Worm (Caenorhabditis elegans): ENCODE measurements around the gene srx-28.
A peak's percentile ranks its signal among the peaks of the same experiment; 100 is the strongest.

The srx-28 gene

ce11 chrV:2725225-2725624, 31.9 kb downstream of the srx-28 start, which contains the start of gene srg-59:
Gene srg-59 (minus strand): TSS chrV:2725325.
- TF ChIP-seq sdz-12 (GFP tag; optimal IDR thresholded peaks at IDR 0.05) (no peak), aha-1 (tag) (peak; percentile 81), egl-43 (GFP tag; IDR thresholded peaks at IDR 0.05) (no peak)

- peak; percentile 42 for TF ChIP-seq aha-1 (tag)
- no peak for TF ChIP-seq lim-7 (GFP tag; IDR thresholded peaks at IDR 0.05)
- no peak for TF ChIP-seq ceh-28 (tag; optimal IDR thresholded peaks at IDR 0.05)
Measured at ce11 chrV:2722555-2722954, 34.5 kb downstream of the srx-28 start, which contains the start of gene srg-60. Gene srg-60 (minus strand): TSS chrV:2722655.

- TF ChIP-seq daf-19 (GFP tag; conservative IDR thresholded peaks at IDR 0.05) (no peak), zip-2 (tag; optimal IDR thresholded peaks at IDR 0.05) (no peak), Y105C5A.15 (GFP tag; IDR thresholded peaks at IDR 0.05) (no peak), F44E2.7 (GFP tag; IDR thresholded peaks at IDR 0.05) (no peak), ztf-7 (tag; optimal IDR thresholded peaks at IDR 0.05) (no peak), hmg-1.1 (GFP tag; IDR thresholded peaks at IDR 0.05) (no peak), hif-1 (tag; optimal IDR thresholded peaks at IDR 0.05) (no peak), egl-27 (tag; optimal IDR thresholded peaks at IDR 0.05) (no peak), dpl-1 (GFP tag; optimal IDR thresholded peaks at IDR 0.05) (no peak), ceh-82 (tag; optimal IDR thresholded peaks at IDR 0.05) (no peak), nhr-25 (tag; optimal IDR thresholded peaks at IDR 0.05; ENCODE audit: borderline replicate concordance, insufficient read depth) (no peak), dmd-6 (GFP tag; IDR thresholded peaks at IDR 0.05) (no peak), lim-7 (GFP tag; IDR thresholded peaks at IDR 0.05) (no peak), F10B5.3 (tag; optimal IDR thresholded peaks at IDR 0.05) (no peak)
Measured at ce11 chrV:2720763-2721162, 36.3 kb downstream of the srx-28 start, which contains the start of gene srt-27. Gene srt-27 (minus strand): TSS chrV:2720863.

ce11 chrV:2718688-2719185, 38.3 kb downstream of the srx-28 start, which contains the start of gene srt-29:
Gene srt-29 (minus strand): TSS chrV:2719135.
- no peak for TF ChIP-seq nhr-6 (tag; optimal IDR thresholded peaks at IDR 0.05)
- TF ChIP-seq attf-4 (tag; optimal IDR thresholded peaks at IDR 0.05): no peak
- TF ChIP-seq nhr-76 (tag; optimal IDR thresholded peaks at IDR 0.05): no peak
- no peak for TF ChIP-seq nhr-237 (tag; optimal IDR thresholded peaks at IDR 0.05)
- TF ChIP-seq Y5F2A.4 (GFP tag; optimal IDR thresholded peaks at IDR 0.05): no peak
- 0 out of 2 replicates have a peak, but pooled peaks have one; percentile 15 for TF ChIP-seq mxl-2 (GFP tag; conservative IDR thresholded peaks at IDR 0.05)
- TF ChIP-seq lin-15B (tag; optimal IDR thresholded peaks at IDR 0.05): no peak
- no peak for TF ChIP-seq nhr-11 (tag; optimal IDR thresholded peaks at IDR 0.05)
- no peak for TF ChIP-seq ceh-28 (tag; optimal IDR thresholded peaks at IDR 0.05)
- TF ChIP-seq gei-8 (GFP tag; optimal IDR thresholded peaks at IDR 0.05): no peak
- no peak for TF ChIP-seq ceh-44 (GFP tag; IDR thresholded peaks at IDR 0.05)
- TF ChIP-seq daf-12 (tag; optimal IDR thresholded peaks at IDR 0.05): no peak
- no peak for TF ChIP-seq ctbp-1 (GFP tag; IDR thresholded peaks at IDR 0.05)
- no peak for TF ChIP-seq Y75B8A.6 (GFP tag; IDR thresholded peaks at IDR 0.05)
- peak; percentile 55; the same call in 1 of the 2 replicates for TF ChIP-seq egl-43 (GFP tag; IDR thresholded peaks at IDR 0.05)
- TF ChIP-seq lin-39 (tag; optimal IDR thresholded peaks at IDR 0.05): no peak
- no peak for TF ChIP-seq madf-9 (GFP tag; conservative IDR thresholded peaks at IDR 0.05)
- no peak for TF ChIP-seq Y105C5A.15 (GFP tag; IDR thresholded peaks at IDR 0.05)
- TF ChIP-seq set-16 (GFP tag; IDR thresholded peaks at IDR 0.05): peak; percentile 93
- TF ChIP-seq mdt-29 (GFP tag; IDR thresholded peaks at IDR 0.05): no peak
- no peak for TF ChIP-seq zfp-2 (tag; optimal IDR thresholded peaks at IDR 0.05)
- no peak for TF ChIP-seq F10B5.3 (tag; optimal IDR thresholded peaks at IDR 0.05)
- no peak for TF ChIP-seq mdl-1 (tag; optimal IDR thresholded peaks at IDR 0.05)
- no peak for TF ChIP-seq hlh-11 (tag; optimal IDR thresholded peaks at IDR 0.05)
- no peak for TF ChIP-seq nhr-25 (tag; optimal IDR thresholded peaks at IDR 0.05; ENCODE audit: borderline replicate concordance, insufficient read depth)
- TF ChIP-seq unc-62 (GFP tag; optimal IDR thresholded peaks at IDR 0.05 in 1 of 2): no peak
- no peak for TF ChIP-seq unc-62 (tag; optimal IDR thresholded peaks at IDR 0.05)
